Fruit fly (Drosophila melanogaster) whole organism, prepupa: ENCODE data around the gene CG13599.
A peak's percentile ranks its signal among the peaks of the same experiment; 100 is the strongest.

ENCODE experiments used
- Blimp-1 ChIP-seq: fragments of 200-800 bp; sonication (Bioruptor generic); optimal IDR thresholded peaks from 3 replicates; lab custom pipeline; 2017; ENCODE audit warnings: missing biosample characterization, missing genetic modification characterization, mild to moderate bottlenecking, moderate library complexity, missing genetic modification reagents
- CG10631 ChIP-seq: fragments of 200-800 bp; sonication (Bioruptor generic); optimal IDR thresholded peaks from 2 replicates; lab custom pipeline; 2016; ENCODE audit warnings: missing biosample characterization, missing genetic modification characterization
- CG10669 ChIP-seq: fragments of 200-800 bp; sonication (Bioruptor generic); optimal IDR thresholded peaks from 3 replicates; lab custom pipeline; 2018; ENCODE audit warnings: missing biosample characterization, mild to moderate bottlenecking, missing genetic modification characterization, moderate library complexity
- CG11902 ChIP-seq: fragments of 200-800 bp; sonication (Bioruptor generic); optimal IDR thresholded peaks from 3 replicates; lab custom pipeline; 2016; ENCODE audit warnings: missing biosample characterization, missing genetic modification characterization
- CG1621 ChIP-seq: fragments of 200-800 bp; sonication (Bioruptor generic); optimal IDR thresholded peaks from 3 replicates; lab custom pipeline; 2018; ENCODE audit warnings: missing biosample characterization, mild to moderate bottlenecking, missing genetic modification characterization
- CG16779 ChIP-seq: fragments of 200-800 bp; sonication (Bioruptor generic); optimal IDR thresholded peaks from 3 replicates; lab custom pipeline; 2017; ENCODE audit warnings: missing biosample characterization, mild to moderate bottlenecking, missing genetic modification characterization
- CG31627 ChIP-seq: fragments of 200-800 bp; sonication (Bioruptor generic); optimal IDR thresholded peaks from 3 replicates; lab custom pipeline; 2016; ENCODE audit warnings: missing biosample characterization, missing genetic modification characterization
- CG32006 ChIP-seq: fragments of 200-800 bp; sonication (Bioruptor generic); optimal IDR thresholded peaks from 3 replicates; lab custom pipeline; 2017; ENCODE audit warnings: missing biosample characterization, mild to moderate bottlenecking, missing genetic modification characterization
- CG6163 ChIP-seq: fragments of 200-800 bp; sonication (Bioruptor generic); IDR thresholded peaks from 3 replicates; pipeline ENCODE4 v1.3.6; 2022; ENCODE audit warnings: missing biosample characterization, missing genetic modification characterization
- CG6276 ChIP-seq: fragments of 200-800 bp; sonication (Bioruptor generic); optimal IDR thresholded peaks from 2 replicates; lab custom pipeline; 2017; ENCODE audit warnings: missing biosample characterization, mild to moderate bottlenecking, missing genetic modification characterization
- CG6854 ChIP-seq: fragments of 200-800 bp; sonication (Bioruptor generic); optimal IDR thresholded peaks from 2 replicates; lab custom pipeline; 2017; ENCODE audit warnings: missing biosample characterization, mild to moderate bottlenecking, missing genetic modification characterization
- CG7368 ChIP-seq: fragments of 200-800 bp; sonication (Bioruptor generic); optimal IDR thresholded peaks from 3 replicates; lab custom pipeline; 2016; ENCODE audit warnings: missing biosample characterization, missing genetic modification characterization
- CG8319 ChIP-seq: fragments of 200-800 bp; sonication (Bioruptor generic); optimal IDR thresholded peaks from 3 replicates; lab custom pipeline; 2016; ENCODE audit warnings: missing biosample characterization, missing genetic modification characterization
- CG8632 ChIP-seq: fragments of 200-800 bp; sonication (Bioruptor generic); optimal IDR thresholded peaks from 3 replicates; lab custom pipeline; 2016; ENCODE audit warnings: missing biosample characterization, missing genetic modification characterization
- CG9139 ChIP-seq: fragments of 200-800 bp; sonication (Bioruptor generic); optimal IDR thresholded peaks from 3 replicates; lab custom pipeline; 2017; ENCODE audit warnings: missing biosample characterization, mild to moderate bottlenecking, missing genetic modification characterization
- Eip75B ChIP-seq: fragments of 200-800 bp; sonication (Bioruptor generic); optimal IDR thresholded peaks from 3 replicates; lab custom pipeline; 2016; ENCODE audit warnings: missing biosample characterization, missing genetic modification characterization
- Eip78C ChIP-seq: fragments of 200-800 bp; sonication (Bioruptor generic); peaks from one replicate; lab custom pipeline; 2016; ENCODE audit warnings: missing biosample characterization, missing genetic modification characterization
- Eip93F ChIP-seq: fragments of 200-800 bp; sonication (Bioruptor generic); optimal IDR thresholded peaks from 2 replicates; lab custom pipeline; 2016; ENCODE audit warnings: missing biosample characterization, mild to moderate bottlenecking, missing genetic modification characterization
- Ets96B ChIP-seq: fragments of 200-800 bp; optimal IDR thresholded peaks from 2 replicates; lab custom pipeline; 2019; ENCODE audit warnings: missing biosample characterization, mild to moderate bottlenecking, missing genetic modification characterization, moderate library complexity
- Hr38 ChIP-seq: sonication (Bioruptor generic); optimal IDR thresholded peaks from 2 replicates; lab custom pipeline; 2016; ENCODE audit warnings: missing biosample characterization, missing genetic modification characterization
- Lpt ChIP-seq: fragments of 200-800 bp; sonication (Bioruptor generic); optimal IDR thresholded peaks from 3 replicates; lab custom pipeline; 2016; ENCODE audit warnings: missing biosample characterization, missing genetic modification characterization
- Met ChIP-seq: fragments of 200-800 bp; sonication (Bioruptor generic); optimal IDR thresholded peaks from 3 replicates; lab custom pipeline; 2016; ENCODE audit warnings: missing biosample characterization, missing genetic modification characterization
- achi ChIP-seq: fragments of 200-800 bp; sonication (Bioruptor generic); optimal IDR thresholded peaks from 3 replicates; lab custom pipeline; 2016; ENCODE audit warnings: missing biosample characterization, missing genetic modification characterization
- dac ChIP-seq: fragments of 200-800 bp; sonication (Bioruptor generic); optimal IDR thresholded peaks from 2 replicates; lab custom pipeline; 2017; ENCODE audit warnings: missing biosample characterization, mild to moderate bottlenecking, missing genetic modification characterization
- dsx ChIP-seq: fragments of 200-800 bp; optimal IDR thresholded peaks from 3 replicates; lab custom pipeline; 2019; ENCODE audit warnings: missing biosample characterization, mild to moderate bottlenecking, missing genetic modification characterization, moderate library complexity; ENCODE audit not compliant: poor library complexity, severe bottlenecking
- eg ChIP-seq: fragments of 200-800 bp; sonication (Bioruptor generic); IDR thresholded peaks from 3 replicates; pipeline ENCODE4 v1.3.6; 2022; ENCODE audit warnings: missing biosample characterization, missing genetic modification characterization
- fd59A ChIP-seq: fragments of 200-800 bp; sonication (Bioruptor generic); optimal IDR thresholded peaks from 2 replicates; lab custom pipeline; 2017; ENCODE audit warnings: missing biosample characterization, mild to moderate bottlenecking, missing genetic modification characterization, missing genetic modification reagents
- pdm3 ChIP-seq: fragments of 200-800 bp; sonication (Bioruptor generic); optimal IDR thresholded peaks from 3 replicates; lab custom pipeline; 2016; ENCODE audit warnings: missing biosample characterization, missing genetic modification characterization
- ss ChIP-seq, 2 experiments: fragments of 200-800 bp; sonication (Bioruptor generic); optimal IDR thresholded peaks; 2 replicates in 1 of 2; 3 replicates in 1 of 2; lab custom pipeline; 2017 to 2018; ENCODE audit warnings: mild to moderate bottlenecking in 2 of 2, missing biosample characterization in 2 of 2, missing genetic modification characterization in 2 of 2, moderate library complexity in 1 of 2

Gene CG13599

dm6 chr3R:23969449-23969848 lies 38.0 kb downstream of the CG13599 start:
- TF ChIP-seq Ets96B (peak; percentile 17), CG11902 (GFP tag; lab: Kevin White, UChicago) (peak; percentile 0), CG8632 (peak; percentile 24), CG1621 (tag; lab: Kevin White, UChicago) (no peak), achi (GFP tag; lab: Kevin White, UChicago) (peak; percentile 7), CG32006 (peak; percentile 13), CG10669 (GFP tag; lab: Kevin White, UChicago) (peak; percentile 26), pdm3 (GFP tag; lab: Kevin White, UChicago) (no peak), CG10631 (GFP tag; lab: Kevin White, UChicago) (peak; percentile 1)

DNA sequence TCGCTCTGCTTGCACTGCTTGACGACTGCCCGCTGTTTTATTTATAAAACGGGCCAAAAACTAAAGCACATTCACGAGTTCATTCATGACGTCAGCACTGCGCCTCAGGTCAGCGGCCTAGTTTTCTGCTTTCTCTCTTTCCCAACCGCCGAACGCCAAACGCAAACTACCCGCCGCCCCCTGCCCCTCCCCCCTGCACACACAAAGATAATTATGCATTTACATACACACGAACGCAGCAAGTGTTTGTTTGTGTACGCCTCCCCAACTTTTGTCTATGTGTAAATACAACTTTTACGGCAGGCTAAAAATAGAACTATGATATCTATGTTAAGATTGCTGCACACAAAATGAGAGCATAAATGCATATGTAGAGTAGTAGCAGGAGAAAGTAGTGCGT lies 39.8 kb downstream of the CG13599 start:
- TF ChIP-seq dsx (GFP tag; lab: Kevin White, UChicago) (no peak), CG32006 (no peak), Eip75B (GFP tag; lab: Kevin White, UChicago) (no peak), Eip78C (GFP tag; lab: Kevin White, UChicago) (no peak), Lpt (GFP tag; lab: Kevin White, UChicago) (no peak)
- TF ChIP-seq, all 60 proteins: peak for 0

DNA sequence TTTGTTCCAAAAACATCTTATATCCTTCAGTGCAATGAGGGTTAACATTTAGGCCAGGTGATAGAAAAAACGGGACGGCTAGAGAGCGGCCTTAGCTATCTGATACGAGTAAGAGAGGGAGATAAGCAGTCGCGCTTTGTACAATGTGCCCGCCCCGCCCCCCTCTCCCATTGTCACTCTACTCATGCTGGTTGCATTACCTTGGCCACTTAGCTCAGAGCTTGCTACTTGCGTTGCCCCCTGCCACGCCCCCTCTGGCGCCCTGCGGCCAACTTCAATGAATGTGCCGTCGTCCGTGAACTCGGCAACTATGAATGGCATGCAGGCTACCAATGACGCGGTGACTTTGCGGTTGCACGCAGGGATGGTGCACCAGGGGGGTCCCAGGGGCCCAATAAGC lies 40.3 kb downstream of the CG13599 start:
- TF ChIP-seq CG9139 (GFP tag; lab: Kevin White, UChicago) = no peak
- TF ChIP-seq CG31627 (GFP tag; lab: Kevin White, UChicago) = no peak
- TF ChIP-seq Eip93F (GFP tag; lab: Kevin White, UChicago) = no peak
- no peak for TF ChIP-seq CG6163 (GFP tag; lab: Robert Waterston, UW)
- TF ChIP-seq Hr38 (GFP tag; lab: Kevin White, UChicago) = no peak
- no peak for TF ChIP-seq Met (GFP tag; lab: Kevin White, UChicago)
- no peak for TF ChIP-seq CG10631 (GFP tag; lab: Kevin White, UChicago)
- no peak for TF ChIP-seq CG16779 (tag; lab: Kevin White, UChicago)
- no peak for TF ChIP-seq Blimp-1
- TF ChIP-seq CG6276 (GFP tag; lab: Kevin White, UChicago) = no peak

- TF ChIP-seq dac (GFP tag; lab: Kevin White, UChicago) (no peak), CG7368 (GFP tag; lab: Kevin White, UChicago) (no peak), eg (no peak), CG11902 (GFP tag; lab: Kevin White, UChicago) (no peak), CG1621 (tag; lab: Kevin White, UChicago) (no peak), fd59A (GFP tag; lab: Kevin White, UChicago) (no peak), pdm3 (GFP tag; lab: Kevin White, UChicago) (no peak), CG6854 (GFP tag; lab: Kevin White, UChicago) (no peak), ss (GFP tag; optimal IDR thresholded peaks at IDR 0.05; lab: Kevin White, UChicago) (no peak), CG9139 (GFP tag; lab: Kevin White, UChicago) (no peak), CG8319 (GFP tag; lab: Kevin White, UChicago) (no peak)
These were observed 50.2 kb downstream of the CG13599 start for dm6 chr3R:23981645-23982044.
